Worm (Caenorhabditis elegans) whole organism, young adult: ENCODE results near the gene pinn-1.

Experiments used
- C06A6.2 ChIP-seq: fragments of 200-800 bp; sonication (Bioruptor generic); conservative IDR thresholded peaks from 2 replicates; pipeline ENCODE4 v1.3.6; 2022; ENCODE audit warnings: missing genetic modification characterization, missing compliant biosample characterization
- F10E7.11 ChIP-seq: sonication (generic microtip); optimal IDR thresholded peaks from 2 replicates; lab custom pipeline; 2017; ENCODE audit warnings: mild to moderate bottlenecking, missing genetic modification characterization, moderate library complexity, missing compliant biosample characterization
- F23B12.7 ChIP-seq: sonication (generic microtip); optimal IDR thresholded peaks from 2 replicates; lab custom pipeline; 2017; ENCODE audit warnings: missing genetic modification characterization, mild to moderate bottlenecking, missing compliant biosample characterization, antibody characterized with exemption, moderate library complexity; ENCODE audit not compliant: insufficient read depth
- F39B2.1 ChIP-seq: fragments of 200-800 bp; sonication (Bioruptor generic); IDR thresholded peaks from 2 replicates; pipeline ENCODE4 v1.3.6; 2022; ENCODE audit warnings: missing genetic modification reagents, missing genetic modification characterization, missing compliant biosample characterization
- F55B11.4 ChIP-seq: sonication (generic microtip); optimal IDR thresholded peaks from 2 replicates; lab custom pipeline; 2016; ENCODE audit warnings: missing compliant biosample characterization, missing genetic modification characterization, borderline replicate concordance; ENCODE audit not compliant: insufficient read depth
- F57C9.4 ChIP-seq: sonication (generic microtip); optimal IDR thresholded peaks from 2 replicates; lab custom pipeline; 2017; ENCODE audit warnings: mild to moderate bottlenecking, missing genetic modification characterization, missing compliant biosample characterization
- K11D2.4 ChIP-seq: fragments of 200-800 bp; sonication (Bioruptor generic); IDR thresholded peaks from 2 replicates; pipeline ENCODE4 v1.3.6; 2022; ENCODE audit warnings: missing genetic modification reagents, missing genetic modification characterization, missing compliant biosample characterization
- K12H6.12 ChIP-seq: fragments of 200-800 bp; sonication (Bioruptor generic); optimal IDR thresholded peaks from 2 replicates; lab custom pipeline; 2018; ENCODE audit warnings: mild to moderate bottlenecking, missing genetic modification characterization, missing compliant biosample characterization
- T07F8.4 ChIP-seq: sonication (generic microtip); optimal IDR thresholded peaks from 2 replicates; lab custom pipeline; 2016; ENCODE audit warnings: mild to moderate bottlenecking, missing genetic modification characterization, moderate library complexity, missing compliant biosample characterization
- Y53F4B.3 ChIP-seq: fragments of 200-800 bp; sonication (Bioruptor generic); IDR thresholded peaks from 2 replicates; pipeline ENCODE4 v1.3.6; 2022; ENCODE audit warnings: missing genetic modification reagents, missing genetic modification characterization, missing compliant biosample characterization
- Y56A3A.18 ChIP-seq: fragments of 200-800 bp; sonication (Bioruptor generic); IDR thresholded peaks from 2 replicates; pipeline ENCODE4 v1.3.6; 2022; ENCODE audit warnings: missing genetic modification reagents, missing genetic modification characterization, missing compliant biosample characterization
- Y79H2A.3 ChIP-seq: fragments of 200-800 bp; sonication (Bioruptor generic); conservative IDR thresholded peaks from 2 replicates; pipeline ENCODE4 v1.3.6; 2022; ENCODE audit warnings: missing genetic modification reagents, missing genetic modification characterization, missing compliant biosample characterization
- ZK185.1 ChIP-seq: sonication (generic microtip); optimal IDR thresholded peaks from 2 replicates; lab custom pipeline; 2016; ENCODE audit warnings: mild to moderate bottlenecking, missing genetic modification characterization, missing compliant biosample characterization; ENCODE audit not compliant: poor library complexity, severe bottlenecking
- ama-1 ChIP-seq, 3 experiments: fragments of 150-350 bp in 1 of 3; sonication (generic microtip) in 2 of 3; optimal IDR thresholded peaks; 2 replicates each; lab custom pipeline; 2014 to 2018; ENCODE audit warnings: missing biosample characterization in 2 of 3, missing genetic modification characterization in 2 of 3, missing genetic modification reagents in 2 of 3
- aptf-2 ChIP-seq: fragments of 200-800 bp; sonication (Bioruptor generic); conservative IDR thresholded peaks from 2 replicates; pipeline ENCODE4 v1.3.6; 2022; ENCODE audit warnings: missing genetic modification reagents, missing genetic modification characterization, missing compliant biosample characterization
- attf-6 ChIP-seq: fragments of 200-800 bp; sonication (Bioruptor generic); IDR thresholded peaks from 2 replicates; pipeline ENCODE4 v1.3.6; 2022; ENCODE audit warnings: missing genetic modification reagents, missing genetic modification characterization, missing compliant biosample characterization
- bed-1 ChIP-seq: fragments of 200-800 bp; sonication (Bioruptor generic); IDR thresholded peaks from 2 replicates; pipeline ENCODE4 v1.3.6; 2022; ENCODE audit warnings: missing genetic modification reagents, missing genetic modification characterization, missing compliant biosample characterization
- bed-2 ChIP-seq: fragments of 200-800 bp; sonication (Bioruptor generic); IDR thresholded peaks from 2 replicates; pipeline ENCODE4 v1.3.6; 2022; ENCODE audit warnings: missing genetic modification reagents, missing genetic modification characterization, missing compliant biosample characterization
- ceh-100 ChIP-seq: fragments of 200-800 bp; sonication (Bioruptor generic); IDR thresholded peaks from 2 replicates; pipeline ENCODE4 v1.3.6; 2022; ENCODE audit warnings: missing genetic modification reagents, missing genetic modification characterization, missing compliant biosample characterization
- ceh-79 ChIP-seq: sonication (generic microtip); optimal IDR thresholded peaks from 2 replicates; lab custom pipeline; 2017; ENCODE audit warnings: mild to moderate bottlenecking, missing genetic modification characterization, missing compliant biosample characterization
- dox-1 ChIP-seq: fragments of 200-800 bp; sonication (Bioruptor generic); IDR thresholded peaks from 2 replicates; pipeline ENCODE4 v1.3.6; 2022; ENCODE audit warnings: missing genetic modification reagents, missing genetic modification characterization, missing compliant biosample characterization
- dpff-1 ChIP-seq: sonication (generic microtip); optimal IDR thresholded peaks from 2 replicates; lab custom pipeline; 2017; ENCODE audit warnings: mild to moderate bottlenecking, missing genetic modification characterization, missing compliant biosample characterization
- fkh-3 ChIP-seq: sonication (generic microtip); optimal IDR thresholded peaks from 2 replicates; lab custom pipeline; 2016; ENCODE audit warnings: mild to moderate bottlenecking, missing genetic modification characterization, missing compliant biosample characterization
- him-1 ChIP-seq: sonication (generic microtip); optimal IDR thresholded peaks from 2 replicates; lab custom pipeline; 2016; ENCODE audit warnings: missing genotype, missing genetic modification reagents, missing genetic modification characterization, missing compliant biosample characterization
- lin-35 ChIP-seq, 3 experiments: fragments of 150-350 bp in 2 of 3; sonication (generic microtip) in 1 of 3; optimal IDR thresholded peaks; 2 replicates each; lab custom pipeline; 2014 to 2018; ENCODE audit warnings: missing biosample characterization in 3 of 3, missing genetic modification characterization in 3 of 3, missing genetic modification reagents in 3 of 3
- lin-54 ChIP-seq: fragments of 200-800 bp; sonication (Bioruptor generic); optimal IDR thresholded peaks from 2 replicates; lab custom pipeline; 2018; ENCODE audit warnings: mild to moderate bottlenecking, missing genetic modification characterization, missing compliant biosample characterization
- lir-1 ChIP-seq: fragments of 200-800 bp; sonication (Bioruptor generic); conservative IDR thresholded peaks from 2 replicates; pipeline ENCODE4 v1.3.6; 2022; ENCODE audit warnings: missing genetic modification reagents, missing genetic modification characterization, missing compliant biosample characterization
- madf-10 ChIP-seq: sonication (generic microtip); optimal IDR thresholded peaks from 2 replicates; lab custom pipeline; 2016; ENCODE audit warnings: mild to moderate bottlenecking, missing genetic modification characterization, missing compliant biosample characterization
- madf-3 ChIP-seq: fragments of 200-800 bp; sonication (Bioruptor generic); IDR thresholded peaks from 2 replicates; pipeline ENCODE4 v1.3.6; 2022; ENCODE audit warnings: missing genetic modification reagents, missing genetic modification characterization, missing compliant biosample characterization
- mel-28 ChIP-seq: sonication (generic microtip); optimal IDR thresholded peaks from 2 replicates; lab custom pipeline; 2016; ENCODE audit warnings: borderline replicate concordance, mild to moderate bottlenecking, missing genetic modification characterization, missing compliant biosample characterization
- nfya-1 ChIP-seq: sonication (generic microtip); optimal IDR thresholded peaks from 2 replicates; lab custom pipeline; 2017; ENCODE audit warnings: antibody characterized with exemption, missing compliant biosample characterization, missing genetic modification characterization, borderline replicate concordance; ENCODE audit not compliant: insufficient read depth
- nfya-2 ChIP-seq: fragments of 200-800 bp; sonication (Bioruptor generic); IDR thresholded peaks from 2 replicates; pipeline ENCODE4 v1.3.6; 2022; ENCODE audit warnings: missing genetic modification reagents, missing genetic modification characterization, missing compliant biosample characterization
- nfyb-1 ChIP-seq: fragments of 200-800 bp; sonication (Bioruptor generic); IDR thresholded peaks from 2 replicates; pipeline ENCODE4 v1.3.6; 2022; ENCODE audit warnings: missing genetic modification reagents, missing genetic modification characterization, missing compliant biosample characterization
- nhr-179 ChIP-seq: sonication (generic microtip); optimal IDR thresholded peaks from 2 replicates; lab custom pipeline; 2016; ENCODE audit warnings: mild to moderate bottlenecking, missing genetic modification characterization, missing compliant biosample characterization
- nhr-90 ChIP-seq: sonication (generic microtip); optimal IDR thresholded peaks from 2 replicates; lab custom pipeline; 2016; ENCODE audit warnings: missing genotype, mild to moderate bottlenecking, missing genetic modification characterization, missing compliant biosample characterization
- repo-1 ChIP-seq: sonication (generic microtip); optimal IDR thresholded peaks from 2 replicates; lab custom pipeline; 2017; ENCODE audit warnings: mild to moderate bottlenecking, missing genetic modification characterization, missing compliant biosample characterization
- rpc-1 ChIP-seq, 2 experiments: fragments of 150-350 bp in 1 of 2; sonication (generic microtip) in 1 of 2; optimal IDR thresholded peaks; 2 replicates each; lab custom pipeline; 2014 to 2018; ENCODE audit warnings: missing biosample characterization in 1 of 2, missing genetic modification characterization in 1 of 2, missing genetic modification reagents in 1 of 2, missing genotype in 1 of 2
- sdz-38 ChIP-seq: sonication (generic microtip); optimal IDR thresholded peaks from 2 replicates; lab custom pipeline; 2016; ENCODE audit warnings: missing genotype, missing genetic modification characterization, missing compliant biosample characterization
- sea-2 ChIP-seq: fragments of 200-800 bp; sonication (Bioruptor generic); IDR thresholded peaks from 2 replicates; pipeline ENCODE4 v1.3.6; 2022; ENCODE audit warnings: missing genetic modification characterization, missing compliant biosample characterization
- snpc-1.3 ChIP-seq: sonication (generic microtip); optimal IDR thresholded peaks from 2 replicates; lab custom pipeline; 2017; ENCODE audit warnings: missing genetic modification characterization, mild to moderate bottlenecking, missing compliant biosample characterization, antibody characterized with exemption, moderate library complexity, missing genotype, missing genetic modification reagents; ENCODE audit not compliant: insufficient read depth
- snpc-3.4 ChIP-seq: sonication (generic microtip); optimal IDR thresholded peaks from 2 replicates; lab custom pipeline; 2017; ENCODE audit warnings: missing genetic modification characterization, mild to moderate bottlenecking, missing compliant biosample characterization, antibody characterized with exemption, moderate library complexity, missing genotype, missing genetic modification reagents
- tlf-1 ChIP-seq: fragments of 200-800 bp; sonication (Bioruptor generic); optimal IDR thresholded peaks from 2 replicates; lab custom pipeline; 2018; ENCODE audit warnings: mild to moderate bottlenecking, missing genetic modification characterization, missing compliant biosample characterization
- unc-130 ChIP-seq: sonication (generic microtip); optimal IDR thresholded peaks from 2 replicates; lab custom pipeline; 2016; ENCODE audit warnings: missing genetic modification reagents, missing genetic modification characterization, missing compliant biosample characterization
- unc-62 ChIP-seq: fragments of 150-350 bp; optimal IDR thresholded peaks from 2 replicates; lab custom pipeline; 2014; ENCODE audit warnings: missing biosample characterization, missing genetic modification reagents, missing genetic modification characterization
- zim-3 ChIP-seq: sonication (generic microtip); optimal IDR thresholded peaks from 2 replicates; lab custom pipeline; 2017; ENCODE audit warnings: mild to moderate bottlenecking, missing genetic modification characterization, moderate library complexity, missing compliant biosample characterization
- ztf-3 ChIP-seq: fragments of 200-800 bp; sonication (Bioruptor generic); optimal IDR thresholded peaks from 2 replicates; lab custom pipeline; 2018; ENCODE audit warnings: mild to moderate bottlenecking, missing genetic modification characterization, missing compliant biosample characterization

Gene pinn-1

ce11 chrII:2861385-2862099 is 27.3 kb downstream of the pinn-1 start:
- TF ChIP-seq mel-28 (tag; lab: Kevin White, UChicago), result no peak
- TF ChIP-seq sdz-38, result no peak
- no peak for TF ChIP-seq sea-2 (GFP tag; lab: Robert Waterston, UW)
- peak; percentile 31 for TF ChIP-seq F23B12.7 (tag; lab: Kevin White, UChicago)
- no peak for TF ChIP-seq nfya-2 (GFP tag; lab: Robert Waterston, UW)
- no peak for TF ChIP-seq madf-3
- TF ChIP-seq F57C9.4 (tag; lab: Kevin White, UChicago), result no peak
- TF ChIP-seq F10E7.11 (tag; lab: Kevin White, UChicago), result no peak
- no peak for TF ChIP-seq repo-1 (tag; lab: Kevin White, UChicago)
- TF ChIP-seq F39B2.1, result no peak
- TF ChIP-seq attf-6 (GFP tag; lab: Robert Waterston, UW), result no peak
- no peak for TF ChIP-seq nhr-179 (tag; lab: Kevin White, UChicago)
- TF ChIP-seq fkh-3 (tag; lab: Kevin White, UChicago), result no peak
- TF ChIP-seq ztf-3 (GFP tag; lab: Kevin White, UChicago), result peak; percentile 26
- TF ChIP-seq unc-62 (GFP tag; lab: Kevin White, UChicago), result no peak
- TF ChIP-seq bed-1 (GFP tag; lab: Robert Waterston, UW), result no peak
- TF ChIP-seq Y56A3A.18 (GFP tag; lab: Robert Waterston, UW), result 0 out of 2 replicates have a peak, but pooled peaks have one; percentile 50
- TF ChIP-seq nfya-1 (tag; lab: Kevin White, UChicago), result no peak
- no peak for TF ChIP-seq Y53F4B.3 (GFP tag; lab: Robert Waterston, UW)
- TF ChIP-seq snpc-1.3, result peak; percentile 30
- no peak for TF ChIP-seq unc-130
- TF ChIP-seq nhr-90 (tag; lab: Kevin White, UChicago), result peak; percentile 54
- TF ChIP-seq him-1, result peak; percentile 87
- TF ChIP-seq madf-10, result peak; percentile 18
- TF ChIP-seq K12H6.12 (tag; lab: Kevin White, UChicago), result no peak
- no peak for TF ChIP-seq K11D2.4
- TF ChIP-seq F55B11.4 (tag; lab: Kevin White, UChicago), result no peak
- no peak for TF ChIP-seq aptf-2 (GFP tag; lab: Robert Waterston, UW)
- TF ChIP-seq C06A6.2 (GFP tag; lab: Robert Waterston, UW), result no peak
- TF ChIP-seq lin-54 (GFP tag; lab: Kevin White, UChicago), result peak; percentile 31
- no peak for TF ChIP-seq lin-35 (GFP tag; optimal IDR thresholded peaks at IDR 0.05; lab: Kevin White, UChicago)
- no peak for TF ChIP-seq T07F8.4 (tag; lab: Kevin White, UChicago)
- TF ChIP-seq nfyb-1, result peak; percentile 58; the same call in 1 of the 2 replicates
- no peak for TF ChIP-seq bed-2 (GFP tag; lab: Robert Waterston, UW)
- TF ChIP-seq tlf-1 (GFP tag; lab: Kevin White, UChicago), result no peak
- TF ChIP-seq dox-1 (GFP tag; lab: Robert Waterston, UW), result peak; percentile 57
- no peak for TF ChIP-seq snpc-3.4
- TF ChIP-seq ceh-100, result no peak
- no peak for TF ChIP-seq lir-1 (GFP tag; lab: Robert Waterston, UW)
- TF ChIP-seq rpc-1 (optimal IDR thresholded peaks at IDR 0.05; lab: Kevin White, UChicago), result peak; percentile 63
- peak; percentile 78 for TF ChIP-seq rpc-1 (tag; optimal IDR thresholded peaks at IDR 0.05; lab: Kevin White, UChicago)
- TF ChIP-seq zim-3 (tag; lab: Kevin White, UChicago), result no peak
- no peak for TF ChIP-seq dpff-1 (tag; lab: Kevin White, UChicago)
- TF ChIP-seq ama-1 (optimal IDR thresholded peaks at IDR 0.05; lab: Kevin White, UChicago), result no peak
- peak in 1 of 2 experiments; percentile 7 for TF ChIP-seq ama-1 (GFP tag; optimal IDR thresholded peaks at IDR 0.05; lab: Kevin White, UChicago)
- TF ChIP-seq ceh-79 (tag; lab: Kevin White, UChicago), result no peak
- TF ChIP-seq Y79H2A.3 (GFP tag; lab: Robert Waterston, UW), result no peak
- no peak for TF ChIP-seq ZK185.1 (tag; lab: Kevin White, UChicago)
